Fruit fly (Drosophila melanogaster): ENCODE results near the gene CG14069.

CG14069 gene

dm6 chr2L:10910548-10910947, at the start of gene CG14069:
TSS of gene CG14069 (minus strand) at chr2L:10910648.
- TF ChIP-seq CG17801 (GFP tag; optimal IDR thresholded peaks at IDR 0.05; ENCODE audit: partially characterized antibody), result no peak

- no peak for TF ChIP-seq CG17801 (GFP tag; optimal IDR thresholded peaks at IDR 0.05; ENCODE audit: partially characterized antibody)
Observed at dm6 chr2L:10940196-10940595, 29.7 kb upstream of the CG14069 start.

- TF ChIP-seq CG17801 (GFP tag; optimal IDR thresholded peaks at IDR 0.05; ENCODE audit: partially characterized antibody), result no peak
Observed at dm6 chr2L:10936362-10936761, 25.9 kb upstream of the CG14069 start, which contains the start of gene CG14072. TSS of gene CG14072 (plus strand) at chr2L:10936662.

- TF ChIP-seq CG17801 (GFP tag; optimal IDR thresholded peaks at IDR 0.05; ENCODE audit: partially characterized antibody), result no peak
Observed at dm6 chr2L:10908793-10909192, 1.7 kb downstream of the CG14069 start, which contains the start of gene CG7309. TSS of gene CG7309 (minus strand) at chr2L:10908893.

- TF ChIP-seq CG17801 (GFP tag; optimal IDR thresholded peaks at IDR 0.05; ENCODE audit: partially characterized antibody), result no peak
Observed at dm6 chr2L:10901685-10902084, 8.8 kb downstream of the CG14069 start, which contains the start of gene CG14070. TSS of gene CG14070 (minus strand) at chr2L:10901785.

- no peak for TF ChIP-seq CG17801 (GFP tag; optimal IDR thresholded peaks at IDR 0.05; ENCODE audit: partially characterized antibody)
Observed at dm6 chr2L:10888827-10889226, 21.6 kb downstream of the CG14069 start, which contains the start of gene CG14071. TSS of gene CG14071 (minus strand) at chr2L:10888927.

dm6 chr2L:10869867-10870266, 40.6 kb downstream of the CG14069 start, which contains the start of gene CG12517:
TSS of gene CG12517 (plus strand) at chr2L:10870167.
- no peak for TF ChIP-seq CG17801 (GFP tag; optimal IDR thresholded peaks at IDR 0.05; ENCODE audit: partially characterized antibody)

Measured in ovary, adult (tissue).